Worm (Caenorhabditis elegans) whole organism, L2 larva: ENCODE measurements around the gene F53B1.8.

Source experiments
- egl-27 ChIP-seq: sonication (generic microtip); optimal IDR thresholded peaks from 3 replicates; lab custom pipeline; 2017; ENCODE audit warnings: missing biosample characterization, missing genetic modification reagents, missing genetic modification characterization
- gmeb-1 ChIP-seq: fragments of 150-350 bp; optimal IDR thresholded peaks from 2 replicates; lab custom pipeline; 2014; ENCODE audit warnings: missing biosample characterization, missing genetic modification characterization
- lin-11 ChIP-seq: fragments of 150-350 bp; sonication (generic microtip); optimal IDR thresholded peaks from 2 replicates; lab custom pipeline; 2014; ENCODE audit warnings: missing biosample characterization, missing genetic modification characterization, inconsistent platforms, mixed read lengths
- nhr-237 ChIP-seq: fragments of 150-350 bp; optimal IDR thresholded peaks from 2 replicates; lab custom pipeline; 2014; ENCODE audit warnings: missing biosample characterization, missing genetic modification characterization
- ztf-1 ChIP-seq: fragments of 200-800 bp; sonication (Bioruptor generic); conservative IDR thresholded peaks from 2 replicates; pipeline ENCODE4 v1.3.6; 2022; ENCODE audit warnings: missing genetic modification characterization, missing compliant biosample characterization

DNA sequence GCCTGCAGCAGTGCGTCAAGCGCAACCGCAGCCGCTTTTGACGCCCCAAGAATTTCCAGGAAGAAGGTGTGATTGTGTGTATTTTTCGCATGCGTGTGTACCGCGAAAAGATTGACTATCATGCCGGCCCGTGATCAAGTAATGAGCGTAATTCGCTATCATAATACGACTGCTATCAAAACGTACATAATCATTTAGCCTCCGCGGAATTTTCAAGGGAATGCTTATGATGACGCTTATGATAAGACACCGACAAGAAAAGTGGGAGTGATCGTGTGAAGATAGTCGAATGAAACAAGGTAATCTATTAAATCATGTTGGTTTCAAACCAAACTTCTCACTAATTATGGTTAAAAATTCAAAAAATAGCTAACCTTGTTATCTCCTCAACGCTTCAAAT lies 27.8 kb upstream of the F53B1.8 start:
- TF ChIP-seq nhr-237 (tag; lab: Kevin White, UChicago) (no peak), lin-11 (tag; lab: Kevin White, UChicago) (no peak), gmeb-1 (tag; lab: Kevin White, UChicago) (no peak), ztf-1 (GFP tag; lab: Robert Waterston, UW) (no peak), egl-27 (tag; lab: Kevin White, UChicago) (no peak)
